Worm (Caenorhabditis elegans): ENCODE results near the gene skr-19.

skr-19 gene

ce11 chrX:13174437-13174836, 50.1 kb downstream of the skr-19 start:
- TF ChIP-seq nhr-77 (tag; optimal IDR thresholded peaks at IDR 0.05) (no peak), ceh-16 (tag; optimal IDR thresholded peaks at IDR 0.05) (no peak), ztf-4 (tag; optimal IDR thresholded peaks at IDR 0.05) (no peak), sem-4 (tag; optimal IDR thresholded peaks at IDR 0.05) (no peak), mbf-1 (tag; optimal IDR thresholded peaks at IDR 0.05) (no peak), egl-27 (tag; optimal IDR thresholded peaks at IDR 0.05) (no peak), nhr-12 (tag; optimal IDR thresholded peaks at IDR 0.05) (no peak), mab-5 (tag; optimal IDR thresholded peaks at IDR 0.05) (no peak), unc-55 (GFP tag; optimal IDR thresholded peaks at IDR 0.05) (no peak), crh-2 (tag; optimal IDR thresholded peaks at IDR 0.05) (no peak), nhr-25 (tag; optimal IDR thresholded peaks at IDR 0.05) (no peak), sma-3 (GFP tag; optimal IDR thresholded peaks at IDR 0.05) (no peak), nhr-129 (tag; optimal IDR thresholded peaks at IDR 0.05) (no peak), ceh-82 (tag; optimal IDR thresholded peaks at IDR 0.05) (no peak), elt-1 (tag; optimal IDR thresholded peaks at IDR 0.05) (no peak), zag-1 (tag; optimal IDR thresholded peaks at IDR 0.05) (no peak), lin-11 (tag; optimal IDR thresholded peaks at IDR 0.05) (no peak), nhr-11 (tag; optimal IDR thresholded peaks at IDR 0.05) (no peak), ZK546.5 (tag; optimal IDR thresholded peaks at IDR 0.05) (no peak)
